Fruit fly (Drosophila melanogaster) whole organism, adult: ENCODE results near the gene CG11975.

Experiments
- CG11617 ChIP-seq: fragments of 200-800 bp; sonication (Bioruptor generic); optimal IDR thresholded peaks from 2 replicates; lab custom pipeline; 2017; ENCODE audit warnings: mild to moderate bottlenecking, missing biosample characterization, missing genetic modification reagents, missing genetic modification characterization
- CG12768 ChIP-seq: fragments of 200-800 bp; sonication (Bioruptor generic); optimal IDR thresholded peaks from 2 replicates; lab custom pipeline; 2017; ENCODE audit warnings: missing biosample characterization, missing genetic modification characterization, mild to moderate bottlenecking, moderate library complexity, missing genetic modification reagents
- CG14711 ChIP-seq: fragments of 200-800 bp; sonication (Bioruptor generic); optimal IDR thresholded peaks from 2 replicates; lab custom pipeline; 2018; ENCODE audit warnings: missing biosample characterization, mild to moderate bottlenecking, missing genetic modification characterization, moderate library complexity
- CG1620 ChIP-seq: fragments of 200-800 bp; sonication (Bioruptor generic); optimal IDR thresholded peaks from 2 replicates; lab custom pipeline; 2016; ENCODE audit warnings: missing biosample characterization, missing genetic modification characterization
- CG33017 ChIP-seq: fragments of 200-800 bp; sonication (Bioruptor generic); optimal IDR thresholded peaks from 2 replicates; lab custom pipeline; 2018; ENCODE audit warnings: missing biosample characterization, mild to moderate bottlenecking, missing genetic modification characterization, moderate library complexity
- CG5204 ChIP-seq: fragments of 200-800 bp; sonication (Bioruptor generic); optimal IDR thresholded peaks from 2 replicates; lab custom pipeline; 2016; ENCODE audit warnings: missing biosample characterization, missing genetic modification characterization
- CG7045 ChIP-seq: fragments of 200-800 bp; sonication (Bioruptor generic); optimal IDR thresholded peaks from 2 replicates; lab custom pipeline; 2017; ENCODE audit warnings: missing biosample characterization, mild to moderate bottlenecking, missing genetic modification characterization
- CG7101 ChIP-seq: fragments of 200-800 bp; sonication (Bioruptor generic); optimal IDR thresholded peaks from 2 replicates; lab custom pipeline; 2018; ENCODE audit warnings: missing biosample characterization, mild to moderate bottlenecking, missing genetic modification characterization, moderate library complexity
- Clk ChIP-seq: fragments of 200-800 bp; sonication (Bioruptor generic); optimal IDR thresholded peaks from 2 replicates; lab custom pipeline; 2017; ENCODE audit warnings: missing biosample characterization, missing genetic modification characterization
- Crg-1 ChIP-seq: fragments of 200-800 bp; sonication (Bioruptor generic); optimal IDR thresholded peaks from 2 replicates; lab custom pipeline; 2016; ENCODE audit warnings: missing biosample characterization, missing genetic modification characterization
- Hr96 ChIP-seq: fragments of 200-800 bp; sonication (Bioruptor generic); optimal IDR thresholded peaks from 2 replicates; lab custom pipeline; 2016; ENCODE audit warnings: missing biosample characterization, missing genetic modification characterization
- Mnt ChIP-seq: fragments of 200-800 bp; sonication (Bioruptor generic); optimal IDR thresholded peaks from 2 replicates; lab custom pipeline; 2016; ENCODE audit warnings: missing biosample characterization, mild to moderate bottlenecking, missing genetic modification characterization
- bab1 ChIP-seq: fragments of 200-800 bp; sonication (Bioruptor generic); optimal IDR thresholded peaks from 3 replicates; lab custom pipeline; 2019; ENCODE audit warnings: missing biosample characterization, mild to moderate bottlenecking, missing genetic modification characterization, moderate library complexity
- cic ChIP-seq: fragments of 200-800 bp; sonication (Bioruptor generic); optimal IDR thresholded peaks from 2 replicates; lab custom pipeline; 2017; ENCODE audit warnings: missing biosample characterization, mild to moderate bottlenecking, missing genetic modification characterization, moderate library complexity
- cnc ChIP-seq, 2 experiments: fragments of >200 bp; optimal IDR thresholded peaks; 2 replicates each; lab custom pipeline; 2017
- kay ChIP-seq: fragments of 200-800 bp; sonication (Bioruptor generic); peaks from one replicate; lab custom pipeline; 2016; ENCODE audit warnings: missing biosample characterization, missing genetic modification characterization, borderline replicate concordance
- ovo ChIP-seq: fragments of 200-800 bp; sonication (Bioruptor generic); optimal IDR thresholded peaks from 2 replicates; lab custom pipeline; 2016; ENCODE audit warnings: missing biosample characterization, missing genetic modification characterization
- pad ChIP-seq: fragments of 200-800 bp; sonication (Bioruptor generic); optimal IDR thresholded peaks from 3 replicates; lab custom pipeline; 2017; ENCODE audit warnings: missing biosample characterization, missing genetic modification characterization, mild to moderate bottlenecking, moderate library complexity, missing genetic modification reagents
- tj ChIP-seq: fragments of 200-800 bp; sonication (Bioruptor generic); optimal IDR thresholded peaks from 3 replicates; lab custom pipeline; 2017; ENCODE audit warnings: missing biosample characterization, mild to moderate bottlenecking, missing genetic modification characterization, moderate library complexity
- toe ChIP-seq: fragments of 200-800 bp; sonication (Bioruptor generic); optimal IDR thresholded peaks from 2 replicates; lab custom pipeline; 2016; ENCODE audit warnings: missing biosample characterization, missing genetic modification characterization

Gene CG11975

dm6 chr3R:9028690-9029089, 35.6 kb downstream of the CG11975 start:
- TF ChIP-seq pad (GFP tag; lab: Kevin White, UChicago), result no peak
- TF ChIP-seq CG1620 (GFP tag; lab: Kevin White, UChicago), result no peak
- TF ChIP-seq kay, result no peak
- no peak for TF ChIP-seq CG12768 (GFP tag; lab: Kevin White, UChicago)
- no peak for TF ChIP-seq bab1 (GFP tag; lab: Kevin White, UChicago)
- TF ChIP-seq CG14711 (tag; lab: Kevin White, UChicago), result no peak
- TF ChIP-seq cic (GFP tag; lab: Kevin White, UChicago), result no peak
- no peak for TF ChIP-seq CG11617

- TF ChIP-seq toe, result no peak
- TF ChIP-seq CG7101 (tag; lab: Kevin White, UChicago), result no peak
- no peak for TF ChIP-seq cnc (optimal IDR thresholded peaks at IDR 0.05; lab: Kevin White, UChicago)
These were observed 36.4 kb downstream of the CG11975 start for dm6 chr3R:9029411-9029810.

dm6 chr3R:9030006-9030749, 37.1 kb downstream of the CG11975 start:
- TF ChIP-seq CG33017, result no peak
- TF ChIP-seq pad (GFP tag; lab: Kevin White, UChicago), result no peak
- no peak for TF ChIP-seq Clk (GFP tag; lab: Kevin White, UChicago)
- TF ChIP-seq CG11617, result no peak
- TF ChIP-seq cic (GFP tag; lab: Kevin White, UChicago), result no peak
- TF ChIP-seq tj (GFP tag; lab: Kevin White, UChicago), result no peak
- TF ChIP-seq Mnt (GFP tag; lab: Kevin White, UChicago), result no peak
- no peak for TF ChIP-seq CG5204 (GFP tag; lab: Kevin White, UChicago)
- TF ChIP-seq CG7101 (tag; lab: Kevin White, UChicago), result no peak
- no peak for TF ChIP-seq Crg-1
- TF ChIP-seq ovo (GFP tag; lab: Kevin White, UChicago), result no peak

dm6 chr3R:9030750-9031128, 37.7 kb downstream of the CG11975 start:
- TF ChIP-seq CG5204 (GFP tag; lab: Kevin White, UChicago) (no peak), CG14711 (tag; lab: Kevin White, UChicago) (no peak), CG33017 (no peak), CG7101 (tag; lab: Kevin White, UChicago) (no peak), bab1 (GFP tag; lab: Kevin White, UChicago) (no peak), Hr96 (GFP tag; lab: Kevin White, UChicago) (no peak), kay (peak; percentile 98), CG12768 (GFP tag; lab: Kevin White, UChicago) (no peak)

dm6 chr3R:9031797-9032418, 38.9 kb downstream of the CG11975 start:
- TF ChIP-seq Hr96 (GFP tag; lab: Kevin White, UChicago) (peak; percentile 40), cic (GFP tag; lab: Kevin White, UChicago) (no peak), Crg-1 (no peak), CG7101 (tag; lab: Kevin White, UChicago) (peak; percentile 73), tj (GFP tag; lab: Kevin White, UChicago) (peak; percentile 19), CG14711 (tag; lab: Kevin White, UChicago) (peak; percentile 75), cnc (optimal IDR thresholded peaks at IDR 0.05; lab: Kevin White, UChicago) (no peak), Mnt (GFP tag; lab: Kevin White, UChicago) (no peak), Clk (GFP tag; lab: Kevin White, UChicago) (peak; percentile 33), CG7045 (GFP tag; lab: Kevin White, UChicago) (peak; percentile 51), CG12768 (GFP tag; lab: Kevin White, UChicago) (no peak), CG11617 (peak; percentile 37), bab1 (GFP tag; lab: Kevin White, UChicago) (peak; percentile 73), CG1620 (GFP tag; lab: Kevin White, UChicago) (no peak), toe (no peak), CG33017 (peak; percentile 81), CG5204 (GFP tag; lab: Kevin White, UChicago) (no peak), pad (GFP tag; lab: Kevin White, UChicago) (peak; percentile 40), ovo (GFP tag; lab: Kevin White, UChicago) (no peak), kay (peak; percentile 96)

- peak; percentile 62 for TF ChIP-seq pad (GFP tag; lab: Kevin White, UChicago)
- TF ChIP-seq CG14711 (tag; lab: Kevin White, UChicago), result peak; percentile 73
- TF ChIP-seq CG33017, result peak; percentile 72
- TF ChIP-seq cnc (optimal IDR thresholded peaks at IDR 0.05; lab: Kevin White, UChicago), result no peak
- TF ChIP-seq ovo (GFP tag; lab: Kevin White, UChicago), result peak; percentile 64
- peak; percentile 51 for TF ChIP-seq kay
- peak; percentile 45 for TF ChIP-seq Crg-1
- peak; percentile 12 for TF ChIP-seq CG1620 (GFP tag; lab: Kevin White, UChicago)
- peak; percentile 59 for TF ChIP-seq CG7045 (GFP tag; lab: Kevin White, UChicago)
- TF ChIP-seq cic (GFP tag; lab: Kevin White, UChicago), result peak; percentile 24
- no peak for TF ChIP-seq Clk (GFP tag; lab: Kevin White, UChicago)
- peak; percentile 86 for TF ChIP-seq CG11617
- TF ChIP-seq bab1 (GFP tag; lab: Kevin White, UChicago), result peak; percentile 87
- peak; percentile 75 for TF ChIP-seq CG7101 (tag; lab: Kevin White, UChicago)
- TF ChIP-seq CG12768 (GFP tag; lab: Kevin White, UChicago), result peak; percentile 46
- peak; percentile 26 for TF ChIP-seq Mnt (GFP tag; lab: Kevin White, UChicago)
- TF ChIP-seq Hr96 (GFP tag; lab: Kevin White, UChicago), result peak; percentile 48
- TF ChIP-seq CG5204 (GFP tag; lab: Kevin White, UChicago), result no peak
- TF ChIP-seq tj (GFP tag; lab: Kevin White, UChicago), result peak; percentile 84
- TF ChIP-seq toe, result peak; percentile 25
These were observed 40.8 kb downstream of the CG11975 start for dm6 chr3R:9033619-9034401.
